Fruit fly (Drosophila melanogaster): ENCODE measurements around the gene Gtpx.

dm6 chr3L:3284900-3285299 lies 41.2 kb upstream of the Gtpx start:
- TF ChIP-seq fd96Ca (GFP tag; IDR thresholded peaks at IDR 0.05) (no peak), CG13204 (GFP tag; optimal IDR thresholded peaks at IDR 0.05) (no peak), CG10348 (GFP tag; IDR thresholded peaks at IDR 0.05) (no peak), EcR (GFP tag; optimal IDR thresholded peaks at IDR 0.05) (no peak)
